Fruit fly (Drosophila melanogaster): ENCODE data around the gene CG6527.

Gene CG6527

dm6 chr3L:10525168-10525567 is 33.7 kb downstream of the CG6527 start:
- TF ChIP-seq fd85E (GFP tag; optimal IDR thresholded peaks at IDR 0.05) (no peak), salr (GFP tag; optimal IDR thresholded peaks at IDR 0.05) (no peak), Met (GFP tag; optimal IDR thresholded peaks at IDR 0.05) (no peak), CG6792 (GFP tag; optimal IDR thresholded peaks at IDR 0.05) (no peak), CG10669 (GFP tag; optimal IDR thresholded peaks at IDR 0.05) (peak; percentile 13), Gug (GFP tag; IDR thresholded peaks at IDR 0.05) (no peak), Sox14 (GFP tag; optimal IDR thresholded peaks at IDR 0.05) (no peak), CG6163 (GFP tag; IDR thresholded peaks at IDR 0.05) (no peak), Lpt (GFP tag; optimal IDR thresholded peaks at IDR 0.05) (no peak), CG4318 (GFP tag; optimal IDR thresholded peaks at IDR 0.05) (no peak), CG15336 (GFP tag; IDR thresholded peaks at IDR 0.05) (no peak), Eip75B (GFP tag; optimal IDR thresholded peaks at IDR 0.05) (no peak), spab (GFP tag; optimal IDR thresholded peaks at IDR 0.05) (peak; percentile 20), ss (GFP tag; optimal IDR thresholded peaks at IDR 0.05) (no peak), CG8632 (GFP tag; optimal IDR thresholded peaks at IDR 0.05) (no peak), Sox102F (GFP tag; optimal IDR thresholded peaks at IDR 0.05) (no peak), acj6 (GFP tag; optimal IDR thresholded peaks at IDR 0.05) (peak; percentile 12), lz (GFP tag; optimal IDR thresholded peaks at IDR 0.05) (no peak), Eip78C (GFP tag) (peak; percentile 84), dsx (GFP tag; optimal IDR thresholded peaks at IDR 0.05; ENCODE audit: poor library complexity, severe bottlenecking) (no peak), Hr4 (GFP tag; optimal IDR thresholded peaks at IDR 0.05) (no peak), eg (GFP tag; IDR thresholded peaks at IDR 0.05) (no peak), CG8319 (GFP tag; optimal IDR thresholded peaks at IDR 0.05) (no peak), CG10631 (GFP tag; optimal IDR thresholded peaks at IDR 0.05) (no peak), Ets21C (GFP tag; optimal IDR thresholded peaks at IDR 0.05) (no peak), CG16779 (tag; optimal IDR thresholded peaks at IDR 0.05) (no peak), achi (GFP tag; optimal IDR thresholded peaks at IDR 0.05) (peak; percentile 25), Smox (GFP tag; optimal IDR thresholded peaks at IDR 0.05) (no peak), CG3032 (tag; optimal IDR thresholded peaks at IDR 0.05) (no peak), topi (GFP tag; optimal IDR thresholded peaks at IDR 0.05) (no peak), CG34406 (GFP tag; optimal IDR thresholded peaks at IDR 0.05) (no peak), cyc (GFP tag; optimal IDR thresholded peaks at IDR 0.05) (no peak), Hr39 (GFP tag; optimal IDR thresholded peaks at IDR 0.05) (no peak), fkh (GFP tag; optimal IDR thresholded peaks at IDR 0.05) (no peak), Blimp-1 (GFP tag; optimal IDR thresholded peaks at IDR 0.05) (no peak), net (GFP tag; optimal IDR thresholded peaks at IDR 0.05) (no peak), fd59A (GFP tag; optimal IDR thresholded peaks at IDR 0.05) (no peak), CG31627 (GFP tag; optimal IDR thresholded peaks at IDR 0.05) (no peak), CG32006 (GFP tag; optimal IDR thresholded peaks at IDR 0.05) (no peak), dac (GFP tag; optimal IDR thresholded peaks at IDR 0.05) (no peak), esn (GFP tag; optimal IDR thresholded peaks at IDR 0.05) (peak; percentile 11), CG6854 (GFP tag; optimal IDR thresholded peaks at IDR 0.05) (no peak), Sox15 (GFP tag; optimal IDR thresholded peaks at IDR 0.05) (no peak), Eip93F (GFP tag; optimal IDR thresholded peaks at IDR 0.05) (no peak), CG6808 (GFP tag; optimal IDR thresholded peaks at IDR 0.05) (no peak), svp (GFP tag) (peak; percentile 51), CG11294 (GFP tag; IDR thresholded peaks at IDR 0.05) (no peak), OdsH (GFP tag; optimal IDR thresholded peaks at IDR 0.05) (no peak), CG9139 (GFP tag; optimal IDR thresholded peaks at IDR 0.05) (no peak), Ets96B (tag; optimal IDR thresholded peaks at IDR 0.05) (peak; percentile 44), vri (GFP tag; optimal IDR thresholded peaks at IDR 0.05) (no peak), CG11902 (GFP tag; optimal IDR thresholded peaks at IDR 0.05) (no peak), CG7368 (GFP tag; optimal IDR thresholded peaks at IDR 0.05) (peak; percentile 5), Hr38 (GFP tag; optimal IDR thresholded peaks at IDR 0.05) (no peak)

Measured in whole organism, prepupa.